Fruit fly (Drosophila melanogaster) whole organism, embryonic: ENCODE measurements around the gene CG17027.

ENCODE experiments used
- Adf1 ChIP-seq: fragments of 200-800 bp; sonication (Bioruptor generic); IDR thresholded peaks from 2 replicates; pipeline ENCODE4 v1.3.6; 2022; ENCODE audit warnings: missing biosample characterization, missing genetic modification characterization
- BtbVII ChIP-seq: fragments of 200-800 bp; sonication (Bioruptor generic); optimal IDR thresholded peaks from 3 replicates; lab custom pipeline; 2017; ENCODE audit warnings: missing biosample characterization, mild to moderate bottlenecking, missing genetic modification characterization
- CG10366 ChIP-seq: fragments of 200-800 bp; sonication (Bioruptor generic); IDR thresholded peaks from 2 replicates; pipeline ENCODE4 v1.3.6; 2022; ENCODE audit warnings: missing biosample characterization, missing genetic modification characterization
- CG12236 ChIP-seq: fragments of 200-800 bp; sonication (Bioruptor generic); optimal IDR thresholded peaks from 2 replicates; lab custom pipeline; 2016; ENCODE audit warnings: missing biosample characterization, missing genetic modification characterization
- CG12942 ChIP-seq: fragments of 200-800 bp; sonication (Bioruptor generic); optimal IDR thresholded peaks from 3 replicates; lab custom pipeline; 2016; ENCODE audit warnings: missing biosample characterization, missing genetic modification characterization
- CG14667 ChIP-seq: fragments of 200-800 bp; sonication (Bioruptor generic); IDR thresholded peaks from 2 replicates; pipeline ENCODE4 v1.3.6; 2022; ENCODE audit warnings: missing biosample characterization, missing genetic modification characterization
- CG15073 ChIP-seq: fragments of 200-800 bp; sonication (Bioruptor generic); optimal IDR thresholded peaks from 2 replicates; lab custom pipeline; 2016; ENCODE audit warnings: missing biosample characterization, missing genetic modification characterization
- CG15696 ChIP-seq: fragments of 200-800 bp; sonication (Bioruptor generic); optimal IDR thresholded peaks from 2 replicates; lab custom pipeline; 2019; ENCODE audit warnings: missing biosample characterization, mild to moderate bottlenecking, missing genetic modification characterization, moderate library complexity
- CG2712 ChIP-seq: fragments of 200-800 bp; optimal IDR thresholded peaks from 3 replicates; lab custom pipeline; 2019; ENCODE audit warnings: missing biosample characterization, mild to moderate bottlenecking, missing genetic modification characterization, moderate library complexity
- CG31224 ChIP-seq: fragments of 200-800 bp; sonication (Bioruptor generic); IDR thresholded peaks from 2 replicates; pipeline ENCODE4 v1.3.6; 2022; ENCODE audit warnings: missing biosample characterization, missing genetic modification characterization
- CG3163 ChIP-seq: fragments of 200-800 bp; sonication (Bioruptor generic); optimal IDR thresholded peaks from 3 replicates; lab custom pipeline; 2016; ENCODE audit warnings: missing biosample characterization, missing genetic modification characterization
- CG33557 ChIP-seq: fragments of 200-800 bp; sonication (Bioruptor generic); optimal IDR thresholded peaks from 2 replicates; lab custom pipeline; 2019; ENCODE audit warnings: missing biosample characterization, mild to moderate bottlenecking, missing genetic modification characterization, moderate library complexity
- CG4404 ChIP-seq: fragments of 200-800 bp; sonication (Bioruptor generic); IDR thresholded peaks from 2 replicates; pipeline ENCODE4 v1.3.6; 2022; ENCODE audit warnings: missing biosample characterization, missing genetic modification characterization
- CG4424 ChIP-seq: fragments of 200-800 bp; sonication (Bioruptor generic); optimal IDR thresholded peaks from 3 replicates; lab custom pipeline; 2016; ENCODE audit warnings: missing biosample characterization, missing genetic modification characterization
- CG7745 ChIP-seq: fragments of 200-800 bp; sonication (Bioruptor generic); optimal IDR thresholded peaks from 2 replicates; lab custom pipeline; 2018; ENCODE audit warnings: missing biosample characterization, mild to moderate bottlenecking, missing genetic modification characterization, moderate library complexity
- CG7786 ChIP-seq: fragments of 200-800 bp; sonication (Bioruptor generic); optimal IDR thresholded peaks from 2 replicates; lab custom pipeline; 2016; ENCODE audit warnings: missing biosample characterization, missing genetic modification characterization
- CG8089 ChIP-seq: fragments of 200-800 bp; sonication (Bioruptor generic); optimal IDR thresholded peaks from 3 replicates; lab custom pipeline; 2016; ENCODE audit warnings: missing biosample characterization, missing genetic modification characterization
- CG8359 ChIP-seq: fragments of 200-800 bp; sonication (Bioruptor generic); optimal IDR thresholded peaks from 2 replicates; lab custom pipeline; 2017; ENCODE audit warnings: missing biosample characterization, mild to moderate bottlenecking, missing genetic modification characterization, borderline replicate concordance
- CG8478 ChIP-seq: fragments of >200 bp; optimal IDR thresholded peaks from 2 replicates; lab custom pipeline; 2018
- CG9609 ChIP-seq: fragments of 200-800 bp; sonication (Bioruptor generic); optimal IDR thresholded peaks from 3 replicates; lab custom pipeline; 2016; ENCODE audit warnings: missing biosample characterization, missing genetic modification characterization
- CkIIα-i1 ChIP-seq: fragments of 200-800 bp; sonication (Bioruptor generic); IDR thresholded peaks from 2 replicates; pipeline ENCODE4 v1.3.6; 2022; ENCODE audit warnings: missing biosample characterization, missing genetic modification characterization
- D19B ChIP-seq: fragments of 200-800 bp; sonication (Bioruptor generic); optimal IDR thresholded peaks from 2 replicates; lab custom pipeline; 2017; ENCODE audit warnings: missing biosample characterization, mild to moderate bottlenecking, missing genetic modification characterization
- Dip3 ChIP-seq: fragments of 200-800 bp; sonication (Bioruptor generic); optimal IDR thresholded peaks from 3 replicates; lab custom pipeline; 2016; ENCODE audit warnings: missing biosample characterization, missing genetic modification characterization
- Lhr ChIP-seq: fragments of 200-800 bp; sonication (Bioruptor generic); optimal IDR thresholded peaks from 3 replicates; lab custom pipeline; 2017; ENCODE audit warnings: mild to moderate bottlenecking, missing biosample characterization, missing genetic modification reagents, missing genetic modification characterization
- Oaz ChIP-seq: fragments of 200-800 bp; sonication (Bioruptor generic); IDR thresholded peaks from 2 replicates; pipeline ENCODE4 v1.3.6; 2022; ENCODE audit warnings: missing biosample characterization, missing genetic modification characterization
- Side ChIP-seq: fragments of 200-800 bp; sonication (Bioruptor generic); optimal IDR thresholded peaks from 2 replicates; lab custom pipeline; 2016; ENCODE audit warnings: missing biosample characterization, missing genetic modification characterization
- Xrp1 ChIP-seq: fragments of 200-800 bp; sonication (Bioruptor generic); IDR thresholded peaks from 2 replicates; pipeline ENCODE4 v1.3.6; 2022; ENCODE audit warnings: missing biosample characterization, missing genetic modification characterization
- YL-1 ChIP-seq: fragments of 200-800 bp; sonication (Bioruptor generic); optimal IDR thresholded peaks from 3 replicates; lab custom pipeline; 2017; ENCODE audit warnings: missing biosample characterization, mild to moderate bottlenecking, missing genetic modification characterization
- bigmax ChIP-seq: fragments of 200-800 bp; sonication (Bioruptor generic); optimal IDR thresholded peaks from 2 replicates; lab custom pipeline; 2018; ENCODE audit warnings: missing biosample characterization, mild to moderate bottlenecking, missing genetic modification characterization
- dmrt11E ChIP-seq: fragments of 200-800 bp; sonication (Bioruptor generic); optimal IDR thresholded peaks from 3 replicates; lab custom pipeline; 2018; ENCODE audit warnings: missing biosample characterization, mild to moderate bottlenecking, missing genetic modification characterization, moderate library complexity
- emc ChIP-seq: fragments of 200-800 bp; sonication (Bioruptor generic); optimal IDR thresholded peaks from 2 replicates; lab custom pipeline; 2016; ENCODE audit warnings: missing biosample characterization, missing genetic modification characterization
- ems ChIP-seq: fragments of 200-800 bp; sonication (Bioruptor generic); optimal IDR thresholded peaks from 3 replicates; lab custom pipeline; 2016; ENCODE audit warnings: missing biosample characterization, missing genetic modification characterization
- eyg ChIP-seq: fragments of 200-800 bp; sonication (Bioruptor generic); optimal IDR thresholded peaks from 3 replicates; lab custom pipeline; 2016; ENCODE audit warnings: missing biosample characterization, missing genetic modification characterization
- gce ChIP-seq: fragments of 200-800 bp; sonication (Bioruptor generic); IDR thresholded peaks from 3 replicates; pipeline ENCODE4 v1.3.6; 2022; ENCODE audit warnings: missing biosample characterization, missing genetic modification characterization
- gem ChIP-seq: fragments of 200-800 bp; sonication (Bioruptor generic); optimal IDR thresholded peaks from 2 replicates; lab custom pipeline; 2019; ENCODE audit warnings: missing biosample characterization, mild to moderate bottlenecking, missing genetic modification characterization, moderate library complexity
- gfzf ChIP-seq: fragments of 200-800 bp; sonication (Bioruptor generic); optimal IDR thresholded peaks from 2 replicates; lab custom pipeline; 2016; ENCODE audit warnings: missing biosample characterization, mild to moderate bottlenecking, missing genetic modification characterization, moderate library complexity
- grau ChIP-seq: fragments of 200-800 bp; optimal IDR thresholded peaks from 3 replicates; lab custom pipeline; 2019; ENCODE audit warnings: missing biosample characterization, mild to moderate bottlenecking, missing genetic modification characterization, moderate library complexity
- ham ChIP-seq: fragments of 200-800 bp; sonication (Bioruptor generic); IDR thresholded peaks from 2 replicates; pipeline ENCODE4 v1.3.6; 2022; ENCODE audit warnings: missing biosample characterization, missing genetic modification characterization
- hbn ChIP-seq: fragments of 200-800 bp; sonication (Bioruptor generic); IDR thresholded peaks from 2 replicates; pipeline ENCODE4 v1.3.6; 2022; ENCODE audit warnings: missing biosample characterization, missing genetic modification characterization; ENCODE audit not compliant: partially characterized antibody
- onecut ChIP-seq: fragments of 200-800 bp; sonication (Bioruptor generic); IDR thresholded peaks from 2 replicates; pipeline ENCODE4 v1.3.6; 2022; ENCODE audit warnings: missing biosample characterization, missing genetic modification characterization
- pfk ChIP-seq: fragments of 200-800 bp; sonication (Bioruptor generic); optimal IDR thresholded peaks from 2 replicates; lab custom pipeline; 2018; ENCODE audit warnings: missing biosample characterization, mild to moderate bottlenecking, missing genetic modification characterization, moderate library complexity
- prd ChIP-seq, 3 experiments: fragments of >200 bp in 2 of 3; fragments of 200-800 bp in 1 of 3; sonication (Bioruptor generic) in 1 of 3; optimal IDR thresholded peaks in 2 of 3; IDR thresholded peaks in 1 of 3; 2 replicates in 2 of 3; 3 replicates in 1 of 3; pipeline versions ENCODE4 v1.3.6 to Lab custom; 2017 to 2022; ENCODE audit warnings: missing biosample characterization in 1 of 3, missing genetic modification characterization in 1 of 3
- repo ChIP-seq: fragments of 200-800 bp; sonication (Bioruptor generic); optimal IDR thresholded peaks from 2 replicates; lab custom pipeline; 2016; ENCODE audit warnings: missing biosample characterization, missing genetic modification characterization
- row ChIP-seq: fragments of 200-800 bp; sonication (Bioruptor generic); IDR thresholded peaks from 3 replicates; pipeline ENCODE4 v1.3.6; 2022; ENCODE audit warnings: missing biosample characterization, missing genetic modification characterization
- salm ChIP-seq: fragments of 200-800 bp; sonication (Bioruptor generic); optimal IDR thresholded peaks from 2 replicates; lab custom pipeline; 2018; ENCODE audit warnings: missing biosample characterization, mild to moderate bottlenecking, missing genetic modification characterization
- sens-2 ChIP-seq: fragments of 200-800 bp; sonication (Bioruptor generic); IDR thresholded peaks from 2 replicates; pipeline ENCODE4 v1.3.6; 2022; ENCODE audit warnings: missing biosample characterization, missing genetic modification characterization
- so ChIP-seq: fragments of 200-800 bp; sonication (Bioruptor generic); IDR thresholded peaks from 3 replicates; pipeline ENCODE4 v1.3.6; 2022; ENCODE audit warnings: missing biosample characterization, missing genetic modification characterization
- tap ChIP-seq: fragments of 200-800 bp; optimal IDR thresholded peaks from 3 replicates; lab custom pipeline; 2019; ENCODE audit warnings: missing biosample characterization, mild to moderate bottlenecking, missing genetic modification characterization, moderate library complexity
- tin ChIP-seq: fragments of 200-800 bp; sonication (Bioruptor generic); optimal IDR thresholded peaks from 3 replicates; lab custom pipeline; 2016; ENCODE audit warnings: missing biosample characterization, missing genetic modification characterization
- tup ChIP-seq: fragments of 200-800 bp; sonication (Bioruptor generic); optimal IDR thresholded peaks from 2 replicates; lab custom pipeline; 2016; ENCODE audit warnings: missing biosample characterization, mild to moderate bottlenecking, missing genetic modification characterization, moderate library complexity
- vnd ChIP-seq: fragments of 200-800 bp; sonication (Bioruptor generic); IDR thresholded peaks from 3 replicates; pipeline ENCODE4 v1.3.6; 2022; ENCODE audit warnings: missing biosample characterization, missing genetic modification characterization; ENCODE audit not compliant: partially characterized antibody

Gene CG17027

DNA sequence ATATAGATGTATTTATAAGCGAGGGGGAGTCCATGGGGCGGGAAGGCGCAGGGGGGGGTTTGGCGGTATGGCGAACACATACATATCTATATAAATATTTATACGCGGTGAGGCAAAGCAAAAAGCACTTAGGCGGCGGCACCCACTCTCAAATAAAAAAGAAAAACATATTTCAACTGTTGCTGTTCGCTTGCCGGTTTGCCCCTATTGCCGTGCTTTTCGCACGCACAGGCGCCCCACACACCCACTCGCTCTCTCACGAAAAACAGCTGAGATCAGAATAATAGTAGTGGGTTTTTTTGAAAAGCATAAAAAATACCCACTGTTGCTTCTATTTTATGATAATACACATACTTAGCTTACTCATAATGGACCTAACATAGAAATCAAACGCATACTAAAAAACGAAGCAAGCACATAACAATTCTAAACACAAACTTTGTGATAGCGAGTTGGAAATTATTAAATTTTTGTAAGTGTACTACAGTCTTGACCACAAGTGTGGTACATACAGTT is 21.3 kb downstream of the CG17027 start (continued):
- peak; percentile 22; the same call in 1 of the 2 replicates for TF ChIP-seq onecut
- peak; percentile 14 for TF ChIP-seq emc (GFP tag; lab: Kevin White, UChicago)
- peak; percentile 50; the same call in 1 of the 2 replicates for TF ChIP-seq CG31224 (GFP tag; lab: Robert Waterston, UW)
- TF ChIP-seq CG7745 (tag; lab: Kevin White, UChicago) = no peak
- peak; percentile 29 for TF ChIP-seq CG12236 (GFP tag; lab: Kevin White, UChicago)
- TF ChIP-seq sens-2 = no peak
- TF ChIP-seq CG12942 = peak; percentile 45
- no peak for TF ChIP-seq gce (GFP tag; lab: Robert Waterston, UW)
- TF ChIP-seq CG9609 = peak; percentile 75
- TF ChIP-seq repo (GFP tag; lab: Kevin White, UChicago) = peak; percentile 71
- peak; percentile 27 for TF ChIP-seq YL-1 (GFP tag; lab: Kevin White, UChicago)
- TF ChIP-seq prd (optimal IDR thresholded peaks at IDR 0.05; lab: Kevin White, UChicago) = no peak
- peak; percentile 61 for TF ChIP-seq prd (GFP tag; IDR thresholded peaks at IDR 0.05; lab: Robert Waterston, UW)
- TF ChIP-seq Side (GFP tag; lab: Kevin White, UChicago) = peak; percentile 70
- peak; percentile 82 for TF ChIP-seq BtbVII (GFP tag; lab: Kevin White, UChicago)
- TF ChIP-seq Dip3 (GFP tag; lab: Kevin White, UChicago) = peak; percentile 87
- TF ChIP-seq bigmax (GFP tag; lab: Kevin White, UChicago) = no peak
- TF ChIP-seq CG8478 (lab: Kevin White, UChicago) = no peak
- TF ChIP-seq CG10366 = peak; percentile 49
- peak; percentile 70 for TF ChIP-seq eyg (GFP tag; lab: Kevin White, UChicago)
- peak; percentile 58 for TF ChIP-seq Oaz (GFP tag; lab: Robert Waterston, UW)
- peak; percentile 13 for TF ChIP-seq CG15696 (tag; lab: Kevin White, UChicago)
- no peak for TF ChIP-seq gfzf (GFP tag; lab: Kevin White, UChicago)
- peak; percentile 57 for TF ChIP-seq ems (GFP tag; lab: Kevin White, UChicago)
- peak; percentile 69; the same call in 1 of the 3 replicates for TF ChIP-seq so (GFP tag; lab: Robert Waterston, UW)
- TF ChIP-seq CG8359 (GFP tag; lab: Kevin White, UChicago) = no peak
- peak; percentile 91 for TF ChIP-seq row (GFP tag; lab: Robert Waterston, UW)
- TF ChIP-seq tap = peak; percentile 58
- TF ChIP-seq ham (GFP tag; lab: Robert Waterston, UW) = 0 out of 2 replicates have a peak, but pooled peaks have one; percentile 45
- TF ChIP-seq Adf1 (GFP tag; lab: Robert Waterston, UW) = peak; percentile 60; the same call in 1 of the 2 replicates
- peak; percentile 7 for TF ChIP-seq CG8089 (GFP tag; lab: Kevin White, UChicago)
- TF ChIP-seq pfk (GFP tag; lab: Kevin White, UChicago) = no peak
- TF ChIP-seq vnd (GFP tag; lab: Robert Waterston, UW) = no peak
- no peak for TF ChIP-seq CkIIα-i1 (GFP tag; lab: Robert Waterston, UW)
- no peak; the same call in 1 of the 2 replicates for TF ChIP-seq CG14667 (GFP tag; lab: Robert Waterston, UW)
- TF ChIP-seq Lhr (GFP tag; lab: Kevin White, UChicago) = no peak
- TF ChIP-seq CG3163 (GFP tag; lab: Kevin White, UChicago) = peak; percentile 42
- TF ChIP-seq Xrp1 (GFP tag; lab: Robert Waterston, UW) = peak; percentile 46; the same call in 1 of the 2 replicates
- TF ChIP-seq CG2712 (tag; lab: Kevin White, UChicago) = peak; percentile 68
- TF ChIP-seq tin (GFP tag; lab: Kevin White, UChicago) = peak; percentile 59
- TF ChIP-seq grau (tag; lab: Kevin White, UChicago) = peak; percentile 89
- TF ChIP-seq CG15073 (GFP tag; lab: Kevin White, UChicago) = no peak
- peak; percentile 45 for TF ChIP-seq CG4424
- peak; percentile 74 for TF ChIP-seq D19B (GFP tag; lab: Kevin White, UChicago)
- TF ChIP-seq CG33557 (GFP tag; lab: Kevin White, UChicago) = no peak
- TF ChIP-seq CG4404 (GFP tag; lab: Robert Waterston, UW) = no peak
- no peak for TF ChIP-seq dmrt11E (tag; lab: Kevin White, UChicago)
- TF ChIP-seq CG7786 (GFP tag; lab: Kevin White, UChicago) = peak; percentile 84
- no peak for TF ChIP-seq hbn (GFP tag; lab: Robert Waterston, UW)
- TF ChIP-seq tup (GFP tag; lab: Kevin White, UChicago) = peak; percentile 30
- peak; percentile 88 for TF ChIP-seq gem (tag; lab: Kevin White, UChicago)
- peak; percentile 31 for TF ChIP-seq salm (tag; lab: Kevin White, UChicago)
